Worm (Caenorhabditis elegans): ENCODE measurements around the gene C38D4.10.

ce11 chrIII:4822140-4822539 lies 39.8 kb downstream of the C38D4.10 start, which contains the start of gene F26A1.8:
- TF ChIP-seq jun-1 (tag; optimal IDR thresholded peaks at IDR 0.05) (no peak), nhr-25 (tag; optimal IDR thresholded peaks at IDR 0.05; ENCODE audit: borderline replicate concordance, insufficient read depth) (no peak), pha-4 (GFP tag; IDR thresholded peaks at IDR 0.05) (no peak), pha-4 (tag; optimal IDR thresholded peaks at IDR 0.05) (no peak), unc-130 (GFP tag; optimal IDR thresholded peaks at IDR 0.05) (no peak), daf-12 (tag; optimal IDR thresholded peaks at IDR 0.05) (no peak), lsy-2 (tag; optimal IDR thresholded peaks at IDR 0.05) (no peak), mdl-1 (tag; optimal IDR thresholded peaks at IDR 0.05) (no peak), daf-19 (GFP tag; conservative IDR thresholded peaks at IDR 0.05) (no peak), egl-27 (tag; optimal IDR thresholded peaks at IDR 0.05) (no peak)
